Fruit fly (Drosophila melanogaster) whole organism, prepupa: ENCODE measurements around the gene Rala.

ENCODE experiments used
- Blimp-1 ChIP-seq: fragments of 200-800 bp; sonication (Bioruptor generic); optimal IDR thresholded peaks from 3 replicates; lab custom pipeline; 2017; ENCODE audit warnings: missing biosample characterization, missing genetic modification characterization, mild to moderate bottlenecking, moderate library complexity, missing genetic modification reagents
- CG10669 ChIP-seq: fragments of 200-800 bp; sonication (Bioruptor generic); optimal IDR thresholded peaks from 3 replicates; lab custom pipeline; 2018; ENCODE audit warnings: missing biosample characterization, mild to moderate bottlenecking, missing genetic modification characterization, moderate library complexity
- CG11902 ChIP-seq: fragments of 200-800 bp; sonication (Bioruptor generic); optimal IDR thresholded peaks from 3 replicates; lab custom pipeline; 2016; ENCODE audit warnings: missing biosample characterization, missing genetic modification characterization
- CG15336 ChIP-seq: fragments of 200-800 bp; sonication (Bioruptor generic); IDR thresholded peaks from 2 replicates; pipeline ENCODE4 v1.3.6; 2022; ENCODE audit warnings: missing biosample characterization, missing genetic modification characterization
- CG1621 ChIP-seq: fragments of 200-800 bp; sonication (Bioruptor generic); optimal IDR thresholded peaks from 3 replicates; lab custom pipeline; 2018; ENCODE audit warnings: missing biosample characterization, mild to moderate bottlenecking, missing genetic modification characterization
- CG3032 ChIP-seq: fragments of 200-800 bp; optimal IDR thresholded peaks from 2 replicates; lab custom pipeline; 2019; ENCODE audit warnings: missing biosample characterization, mild to moderate bottlenecking, missing genetic modification characterization, moderate library complexity
- CG32006 ChIP-seq: fragments of 200-800 bp; sonication (Bioruptor generic); optimal IDR thresholded peaks from 3 replicates; lab custom pipeline; 2017; ENCODE audit warnings: missing biosample characterization, mild to moderate bottlenecking, missing genetic modification characterization
- CG3919 ChIP-seq: fragments of 200-800 bp; sonication (Bioruptor generic); optimal IDR thresholded peaks from 3 replicates; lab custom pipeline; 2016; ENCODE audit warnings: missing biosample characterization, missing genetic modification characterization
- CG4318 ChIP-seq: fragments of 200-800 bp; sonication (Bioruptor generic); optimal IDR thresholded peaks from 3 replicates; lab custom pipeline; 2017; ENCODE audit warnings: missing biosample characterization, mild to moderate bottlenecking, missing genetic modification characterization
- CG6163 ChIP-seq: fragments of 200-800 bp; sonication (Bioruptor generic); IDR thresholded peaks from 3 replicates; pipeline ENCODE4 v1.3.6; 2022; ENCODE audit warnings: missing biosample characterization, missing genetic modification characterization
- CG6276 ChIP-seq: fragments of 200-800 bp; sonication (Bioruptor generic); optimal IDR thresholded peaks from 2 replicates; lab custom pipeline; 2017; ENCODE audit warnings: missing biosample characterization, mild to moderate bottlenecking, missing genetic modification characterization
- CG6792 ChIP-seq: fragments of 200-800 bp; sonication (Bioruptor generic); optimal IDR thresholded peaks from 3 replicates; lab custom pipeline; 2016; ENCODE audit warnings: missing biosample characterization, missing genetic modification characterization
- CG6808 ChIP-seq: fragments of 200-800 bp; sonication (Bioruptor generic); optimal IDR thresholded peaks from 3 replicates; lab custom pipeline; 2017; ENCODE audit warnings: missing biosample characterization, missing genetic modification characterization, mild to moderate bottlenecking, moderate library complexity, missing genetic modification reagents
- CG7368 ChIP-seq: fragments of 200-800 bp; sonication (Bioruptor generic); optimal IDR thresholded peaks from 3 replicates; lab custom pipeline; 2016; ENCODE audit warnings: missing biosample characterization, missing genetic modification characterization
- CG8319 ChIP-seq: fragments of 200-800 bp; sonication (Bioruptor generic); optimal IDR thresholded peaks from 3 replicates; lab custom pipeline; 2016; ENCODE audit warnings: missing biosample characterization, missing genetic modification characterization
- CG9139 ChIP-seq: fragments of 200-800 bp; sonication (Bioruptor generic); optimal IDR thresholded peaks from 3 replicates; lab custom pipeline; 2017; ENCODE audit warnings: missing biosample characterization, mild to moderate bottlenecking, missing genetic modification characterization
- Eip75B ChIP-seq: fragments of 200-800 bp; sonication (Bioruptor generic); optimal IDR thresholded peaks from 3 replicates; lab custom pipeline; 2016; ENCODE audit warnings: missing biosample characterization, missing genetic modification characterization
- Eip93F ChIP-seq: fragments of 200-800 bp; sonication (Bioruptor generic); optimal IDR thresholded peaks from 2 replicates; lab custom pipeline; 2016; ENCODE audit warnings: missing biosample characterization, mild to moderate bottlenecking, missing genetic modification characterization
- Ets21C ChIP-seq: fragments of 200-800 bp; sonication (Bioruptor generic); optimal IDR thresholded peaks from 3 replicates; lab custom pipeline; 2016; ENCODE audit warnings: missing biosample characterization, missing genetic modification characterization
- Gug ChIP-seq: fragments of 200-800 bp; sonication (Bioruptor generic); IDR thresholded peaks from 2 replicates; pipeline ENCODE4 v1.3.6; 2022; ENCODE audit warnings: missing biosample characterization, missing genetic modification characterization
- Hr38 ChIP-seq: sonication (Bioruptor generic); optimal IDR thresholded peaks from 2 replicates; lab custom pipeline; 2016; ENCODE audit warnings: missing biosample characterization, missing genetic modification characterization
- Hr39 ChIP-seq: fragments of 200-800 bp; sonication (Bioruptor generic); optimal IDR thresholded peaks from 2 replicates; lab custom pipeline; 2016; ENCODE audit warnings: missing biosample characterization, missing genetic modification characterization
- Lpt ChIP-seq: fragments of 200-800 bp; sonication (Bioruptor generic); optimal IDR thresholded peaks from 3 replicates; lab custom pipeline; 2016; ENCODE audit warnings: missing biosample characterization, missing genetic modification characterization
- OdsH ChIP-seq: fragments of 200-800 bp; sonication (Bioruptor generic); optimal IDR thresholded peaks from 3 replicates; lab custom pipeline; 2016; ENCODE audit warnings: missing biosample characterization, missing genetic modification characterization
- Smox ChIP-seq: fragments of 200-800 bp; sonication (Bioruptor generic); optimal IDR thresholded peaks from 3 replicates; lab custom pipeline; 2016; ENCODE audit warnings: missing biosample characterization, missing genetic modification characterization
- Sox102F ChIP-seq: fragments of 200-800 bp; sonication (Bioruptor generic); optimal IDR thresholded peaks from 2 replicates; lab custom pipeline; 2016; ENCODE audit warnings: missing biosample characterization, mild to moderate bottlenecking, missing genetic modification characterization
- Sox14 ChIP-seq: fragments of 200-800 bp; sonication (Bioruptor generic); optimal IDR thresholded peaks from 3 replicates; lab custom pipeline; 2016; ENCODE audit warnings: missing biosample characterization, missing genetic modification characterization
- Sox15 ChIP-seq: fragments of 200-800 bp; sonication (Bioruptor generic); optimal IDR thresholded peaks from 3 replicates; lab custom pipeline; 2016; ENCODE audit warnings: missing biosample characterization, missing genetic modification characterization
- achi ChIP-seq: fragments of 200-800 bp; sonication (Bioruptor generic); optimal IDR thresholded peaks from 3 replicates; lab custom pipeline; 2016; ENCODE audit warnings: missing biosample characterization, missing genetic modification characterization
- acj6 ChIP-seq: fragments of 200-800 bp; sonication (Bioruptor generic); optimal IDR thresholded peaks from 3 replicates; lab custom pipeline; 2016; ENCODE audit warnings: missing biosample characterization, missing genetic modification characterization
- cyc ChIP-seq: fragments of 200-800 bp; sonication (Bioruptor generic); optimal IDR thresholded peaks from 3 replicates; lab custom pipeline; 2016; ENCODE audit warnings: missing biosample characterization, missing genetic modification characterization
- dsx ChIP-seq: fragments of 200-800 bp; optimal IDR thresholded peaks from 3 replicates; lab custom pipeline; 2019; ENCODE audit warnings: missing biosample characterization, mild to moderate bottlenecking, missing genetic modification characterization, moderate library complexity; ENCODE audit not compliant: poor library complexity, severe bottlenecking
- pdm3 ChIP-seq: fragments of 200-800 bp; sonication (Bioruptor generic); optimal IDR thresholded peaks from 3 replicates; lab custom pipeline; 2016; ENCODE audit warnings: missing biosample characterization, missing genetic modification characterization
- salr ChIP-seq, 2 experiments: fragments of 200-800 bp; sonication (Bioruptor generic); optimal IDR thresholded peaks; 3 replicates each; lab custom pipeline; 2016 to 2018; ENCODE audit warnings: missing biosample characterization in 2 of 2, missing genetic modification characterization in 2 of 2, mild to moderate bottlenecking in 1 of 2
- spab ChIP-seq: fragments of 200-800 bp; sonication (Bioruptor generic); optimal IDR thresholded peaks from 2 replicates; lab custom pipeline; 2017; ENCODE audit warnings: missing biosample characterization, mild to moderate bottlenecking, missing genetic modification characterization, missing genetic modification reagents
- svp ChIP-seq: fragments of 200-800 bp; sonication (Bioruptor generic); peaks from one replicate; lab custom pipeline; 2016; ENCODE audit warnings: missing biosample characterization, missing genetic modification characterization
- vri ChIP-seq: fragments of 200-800 bp; sonication (Bioruptor generic); optimal IDR thresholded peaks from 3 replicates; lab custom pipeline; 2016; ENCODE audit warnings: missing biosample characterization, mild to moderate bottlenecking, missing genetic modification characterization

The Rala gene

DNA sequence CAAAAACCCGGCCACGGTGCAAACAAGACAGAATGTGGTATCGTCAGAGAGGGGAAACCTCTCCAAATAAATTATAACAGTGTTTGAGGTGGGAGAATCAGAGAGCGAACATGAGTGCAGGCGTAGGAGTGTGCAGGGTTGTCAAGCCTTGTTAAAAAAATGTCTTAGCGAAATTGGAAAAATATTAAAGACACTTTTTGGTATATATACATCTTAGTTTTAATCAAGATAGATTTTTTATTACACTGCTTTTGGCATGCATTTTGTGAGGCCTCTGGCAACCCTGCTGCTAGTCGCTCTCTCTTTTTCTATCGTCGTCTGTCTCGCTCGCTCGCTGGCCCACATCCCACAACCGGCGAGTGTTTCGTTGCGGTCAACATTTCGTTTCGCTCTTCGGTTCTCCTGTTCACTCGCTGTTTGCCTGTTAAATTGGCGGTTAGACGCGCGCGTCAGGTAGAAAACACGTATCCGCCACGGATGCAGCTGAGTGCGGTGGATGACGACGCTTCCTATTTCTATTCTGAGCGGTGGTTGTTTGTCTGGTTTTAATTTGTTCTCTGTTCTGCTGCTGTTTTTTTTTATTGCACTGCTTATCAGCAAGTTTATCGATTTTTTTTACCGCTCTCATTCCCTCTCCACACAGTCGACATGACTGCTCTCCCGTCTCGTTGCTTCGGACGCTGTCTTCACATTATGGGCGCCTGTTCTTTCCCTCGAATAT, 22.7 kb upstream of the Rala start (continued):
- TF ChIP-seq cyc: peak; percentile 99
- TF ChIP-seq CG3919 (GFP tag; lab: Kevin White, UChicago): peak; percentile 99
- peak; percentile 98 for TF ChIP-seq achi (GFP tag; lab: Kevin White, UChicago)
- peak; percentile 95 for TF ChIP-seq dsx
- peak; percentile 99 for TF ChIP-seq OdsH (GFP tag; lab: Kevin White, UChicago)
- peak; percentile 97 for TF ChIP-seq Blimp-1 (GFP tag; lab: Kevin White, UChicago)
- TF ChIP-seq CG6276 (GFP tag; lab: Kevin White, UChicago): peak; percentile 98
- peak; percentile 100 for TF ChIP-seq CG6163 (GFP tag; lab: Robert Waterston, UW)
- TF ChIP-seq Smox: peak; percentile 99
- TF ChIP-seq CG32006 (GFP tag; lab: Kevin White, UChicago): peak; percentile 99
- TF ChIP-seq Hr38 (GFP tag; lab: Kevin White, UChicago): peak; percentile 88
- TF ChIP-seq svp: peak; percentile 100
- peak; percentile 98 for TF ChIP-seq CG3032 (tag; lab: Kevin White, UChicago)
- TF ChIP-seq Hr39 (GFP tag; lab: Kevin White, UChicago): peak; percentile 99
- peak; percentile 99 for TF ChIP-seq Eip93F
- TF ChIP-seq pdm3 (GFP tag; lab: Kevin White, UChicago): peak; percentile 99
- peak; percentile 99 for TF ChIP-seq Gug (GFP tag; lab: Robert Waterston, UW)
- TF ChIP-seq CG10669: peak; percentile 98
- TF ChIP-seq spab (GFP tag; lab: Kevin White, UChicago): peak; percentile 98
- TF ChIP-seq CG6808 (GFP tag; lab: Kevin White, UChicago): peak; percentile 98
- TF ChIP-seq acj6: peak; percentile 99
- peak; percentile 99 for TF ChIP-seq Lpt (GFP tag; lab: Kevin White, UChicago)
- peak; percentile 99 for TF ChIP-seq Sox15 (GFP tag; lab: Kevin White, UChicago)
- TF ChIP-seq CG9139 (GFP tag; lab: Kevin White, UChicago): peak; percentile 98
- TF ChIP-seq CG15336 (GFP tag; lab: Robert Waterston, UW): peak; percentile 99
- peak; percentile 97 for TF ChIP-seq CG4318 (GFP tag; lab: Kevin White, UChicago)
- TF ChIP-seq Eip75B (GFP tag; lab: Kevin White, UChicago): peak; percentile 99
- peak; percentile 96 to 97 for TF ChIP-seq salr (GFP tag; optimal IDR thresholded peaks at IDR 0.05; lab: Kevin White, UChicago)
- TF ChIP-seq vri (GFP tag; lab: Kevin White, UChicago): peak; percentile 99
- TF ChIP-seq Ets21C: peak; percentile 98
- TF ChIP-seq CG11902 (GFP tag; lab: Kevin White, UChicago): peak; percentile 99
- peak; percentile 99 for TF ChIP-seq CG6792
- TF ChIP-seq Sox14 (GFP tag; lab: Kevin White, UChicago): peak; percentile 99
- TF ChIP-seq CG1621 (tag; lab: Kevin White, UChicago): peak; percentile 98
- peak; percentile 98 for TF ChIP-seq CG7368 (GFP tag; lab: Kevin White, UChicago)
- peak; percentile 99 for TF ChIP-seq CG8319 (GFP tag; lab: Kevin White, UChicago)
- TF ChIP-seq, all 60 proteins: peak for 60

DNA sequence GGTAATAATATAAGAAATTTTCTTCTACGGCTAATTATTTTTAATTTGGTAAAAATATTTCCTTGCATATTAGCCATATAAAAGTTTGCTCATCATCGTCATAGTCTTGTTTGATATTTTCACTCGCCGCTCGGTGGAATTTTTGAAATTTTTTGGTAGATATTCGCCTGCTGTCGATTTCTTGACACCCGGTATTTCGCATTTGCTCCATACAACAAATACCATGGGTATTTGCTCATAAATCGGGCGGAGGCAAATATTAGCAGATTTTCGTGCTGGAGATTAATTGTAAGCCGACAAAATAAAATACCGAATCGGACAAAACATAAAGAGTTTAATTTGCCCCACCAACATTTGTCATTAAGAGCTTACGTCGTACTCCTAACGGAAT, 22.2 kb upstream of the Rala start:
- no peak for TF ChIP-seq Lpt (GFP tag; lab: Kevin White, UChicago)
- TF ChIP-seq Sox102F (GFP tag; lab: Kevin White, UChicago): no peak
